Fruit fly (Drosophila melanogaster): ENCODE data around the gene CG5854.

Gene CG5854

dm6 chr3R:23942965-23943413 is 9.3 kb downstream of the CG5854 start, which contains the start of gene Gdh (continued):
- TF ChIP-seq bcd (GFP tag; optimal IDR thresholded peaks at IDR 0.05) (peak; percentile 4), btn (GFP tag; optimal IDR thresholded peaks at IDR 0.05) (no peak), Dbx (GFP tag; IDR thresholded peaks at IDR 0.05) (peak; percentile 59; the same call in 2 of the 3 replicates), lilli (GFP tag; optimal IDR thresholded peaks at IDR 0.05) (peak; percentile 62), CG1602 (GFP tag; optimal IDR thresholded peaks at IDR 0.05) (no peak), Usf (GFP tag; optimal IDR thresholded peaks at IDR 0.05) (no peak), CG10147 (GFP tag; optimal IDR thresholded peaks at IDR 0.05) (peak; percentile 35), CkIIα-i1 (GFP tag; IDR thresholded peaks at IDR 0.05) (no peak), jing (GFP tag; optimal IDR thresholded peaks at IDR 0.05) (no peak), Hey (tag; optimal IDR thresholded peaks at IDR 0.05) (no peak), CG12659 (GFP tag; optimal IDR thresholded peaks at IDR 0.05) (no peak), CG4730 (GFP tag; IDR thresholded peaks at IDR 0.05) (no peak), CG12104 (GFP tag; optimal IDR thresholded peaks at IDR 0.05) (no peak), tin (GFP tag; optimal IDR thresholded peaks at IDR 0.05) (no peak), MTF-1 (GFP tag; optimal IDR thresholded peaks at IDR 0.05; ENCODE audit: borderline replicate concordance) (peak; percentile 49), CG10959 (GFP tag; IDR thresholded peaks at IDR 0.05) (no peak), Sox102F (GFP tag; optimal IDR thresholded peaks at IDR 0.05) (no peak), Rx (GFP tag; IDR thresholded peaks at IDR 0.05) (no peak), CG9932 (GFP tag; IDR thresholded peaks at IDR 0.05) (peak; percentile 45; the same call in 1 of the 2 replicates), inv (GFP tag; IDR thresholded peaks at IDR 0.05; ENCODE audit: partially characterized antibody) (peak; percentile 37; the same call in 1 of the 2 replicates), sr (GFP tag; IDR thresholded peaks at IDR 0.05) (0 out of 3 replicates have a peak, but pooled peaks have one; percentile 19), CG11504 (tag; optimal IDR thresholded peaks at IDR 0.05) (no peak), CG10543 (GFP tag; optimal IDR thresholded peaks at IDR 0.05) (peak; percentile 77), Nf-YC (tag; optimal IDR thresholded peaks at IDR 0.05) (peak; percentile 35), prd (optimal IDR thresholded peaks at IDR 0.05) (no peak), prd (GFP tag; IDR thresholded peaks at IDR 0.05) (no peak), CG17385 (GFP tag; optimal IDR thresholded peaks at IDR 0.05) (peak; percentile 52), da (GFP tag; optimal IDR thresholded peaks at IDR 0.05) (no peak), CG11695 (GFP tag; IDR thresholded peaks at IDR 0.05) (no peak; the same call in 2 of the 3 replicates), NC2α (GFP tag; optimal IDR thresholded peaks at IDR 0.05) (peak; percentile 32), dm (GFP tag; optimal IDR thresholded peaks at IDR 0.05) (no peak), CG7786 (GFP tag; optimal IDR thresholded peaks at IDR 0.05) (no peak), CG5953 (GFP tag; IDR thresholded peaks at IDR 0.05) (no peak), Dp (GFP tag; optimal IDR thresholded peaks at IDR 0.05) (no peak), az2 (GFP tag; optimal IDR thresholded peaks at IDR 0.05) (no peak), CG6683 (GFP tag; optimal IDR thresholded peaks at IDR 0.05) (no peak), Dek (tag; optimal IDR thresholded peaks at IDR 0.05) (no peak), seq (GFP tag; IDR thresholded peaks at IDR 0.05) (peak; percentile 38; the same call in 1 of the 2 replicates), CG33213 (GFP tag; optimal IDR thresholded peaks at IDR 0.05) (no peak), tx (GFP tag; optimal IDR thresholded peaks at IDR 0.05) (no peak), CG4617 (GFP tag; optimal IDR thresholded peaks at IDR 0.05; ENCODE audit: borderline replicate concordance) (no peak), CG10979 (tag; optimal IDR thresholded peaks at IDR 0.05) (no peak), Dref (GFP tag; IDR thresholded peaks at IDR 0.05) (peak; percentile 50; the same call in 1 of the 2 replicates), CG34422 (GFP tag; IDR thresholded peaks at IDR 0.05) (peak; percentile 75; the same call in 1 of the 3 replicates), ci (GFP tag; IDR thresholded peaks at IDR 0.05) (peak; percentile 76), dmrt11E (tag; optimal IDR thresholded peaks at IDR 0.05) (no peak), HLH3B (GFP tag; IDR thresholded peaks at IDR 0.05) (no peak), kay (GFP tag; optimal IDR thresholded peaks at IDR 0.05) (no peak), CG9727 (GFP tag; optimal IDR thresholded peaks at IDR 0.05) (peak; percentile 23), CG6765 (GFP tag; optimal IDR thresholded peaks at IDR 0.05) (peak; percentile 21), luna (GFP tag; optimal IDR thresholded peaks at IDR 0.05) (no peak), GATAe (GFP tag; conservative IDR thresholded peaks at IDR 0.05) (0 out of 2 replicates have a peak, but pooled peaks have one; percentile 22)
